Worm (Caenorhabditis elegans) whole organism, L1 larva: ENCODE data around the gene age-1.

Experiments used
- C04F5.9 ChIP-seq: sonication (generic microtip); optimal IDR thresholded peaks from 2 replicates; lab custom pipeline; 2016; ENCODE audit warnings: missing genetic modification characterization, missing compliant biosample characterization
- C34B4.2 ChIP-seq: sonication (generic microtip); optimal IDR thresholded peaks from 2 replicates; lab custom pipeline; 2017; ENCODE audit warnings: mild to moderate bottlenecking, missing genetic modification characterization, missing compliant biosample characterization
- F16B12.6 ChIP-seq: fragments of 150-350 bp; optimal IDR thresholded peaks from 2 replicates; lab custom pipeline; 2014; ENCODE audit warnings: missing biosample characterization, missing genetic modification characterization
- Y116A8C.19 ChIP-seq: sonication (generic microtip); optimal IDR thresholded peaks from 2 replicates; lab custom pipeline; 2016; ENCODE audit warnings: missing compliant biosample characterization, missing genetic modification characterization, borderline replicate concordance
- aha-1 ChIP-seq: fragments of 150-350 bp; optimal IDR thresholded peaks from 2 replicates; lab custom pipeline; 2014; ENCODE audit warnings: missing biosample characterization, missing genetic modification characterization
- blmp-1 ChIP-seq: fragments of 150-350 bp; optimal IDR thresholded peaks from 2 replicates; lab custom pipeline; 2014; ENCODE audit warnings: missing biosample characterization, missing genetic modification characterization
- ceh-63 ChIP-seq: fragments of 200-800 bp; sonication (Bioruptor generic); optimal IDR thresholded peaks from 2 replicates; lab custom pipeline; 2018; ENCODE audit warnings: mild to moderate bottlenecking, missing genetic modification characterization, missing compliant biosample characterization
- ceh-88 ChIP-seq: fragments of 200-800 bp; sonication (Bioruptor generic); IDR thresholded peaks from 2 replicates; pipeline ENCODE4 v1.3.6; 2022; ENCODE audit warnings: missing genetic modification characterization, missing compliant biosample characterization
- ceh-90 ChIP-seq: sonication (generic microtip); optimal IDR thresholded peaks from 2 replicates; lab custom pipeline; 2016; ENCODE audit warnings: missing genetic modification characterization, missing compliant biosample characterization
- ces-1 ChIP-seq: fragments of 150-350 bp; optimal IDR thresholded peaks from 2 replicates; lab custom pipeline; 2014; ENCODE audit warnings: missing biosample characterization, missing genetic modification reagents, missing genetic modification characterization
- dpl-1 ChIP-seq, 3 experiments: fragments of 150-350 bp in 2 of 3; sonication (generic microtip) in 1 of 3; optimal IDR thresholded peaks; 2 replicates each; lab custom pipeline; 2014 to 2017; ENCODE audit warnings: missing biosample characterization in 3 of 3, missing genetic modification characterization in 3 of 3, missing genetic modification reagents in 3 of 3
- dsc-1 ChIP-seq: sonication (generic microtip); optimal IDR thresholded peaks from 2 replicates; lab custom pipeline; 2016; ENCODE audit warnings: mild to moderate bottlenecking, missing genetic modification characterization, missing compliant biosample characterization
- efl-1 ChIP-seq, 4 experiments: fragments of 150-350 bp; optimal IDR thresholded peaks in 3 of 4; peaks in 1 of 4; 1 replicate in 1 of 4; 2 replicates in 3 of 4; lab custom pipeline; 2014; ENCODE audit warnings: missing biosample characterization in 2 of 4, missing genetic modification characterization in 2 of 4, missing genetic modification reagents in 2 of 4
- efl-3 ChIP-seq: fragments of 200-800 bp; sonication (Bioruptor generic); optimal IDR thresholded peaks from 2 replicates; lab custom pipeline; 2018; ENCODE audit warnings: mild to moderate bottlenecking, missing genetic modification characterization, missing compliant biosample characterization
- elt-2 ChIP-seq: sonication (generic microtip); optimal IDR thresholded peaks from 2 replicates; lab custom pipeline; 2016; ENCODE audit warnings: missing genetic modification characterization, mild to moderate bottlenecking, inconsistent platforms, missing compliant biosample characterization, missing genetic modification reagents
- elt-3 ChIP-seq, 6 experiments: fragments of 150-350 bp in 1 of 6; sonication (generic microtip); optimal IDR thresholded peaks; 2 replicates each; lab custom pipeline; 2017 to 2018; ENCODE audit warnings: missing biosample characterization in 6 of 6, missing genetic modification characterization in 6 of 6, inconsistent platforms in 1 of 6
- ets-5 ChIP-seq: fragments of 200-800 bp; sonication (Bioruptor generic); IDR thresholded peaks from 2 replicates; pipeline ENCODE4 v1.3.6; 2022; ENCODE audit warnings: missing genetic modification characterization, missing compliant biosample characterization
- fkh-10 ChIP-seq: sonication (generic microtip); optimal IDR thresholded peaks from 2 replicates; lab custom pipeline; 2017; ENCODE audit warnings: missing biosample characterization, missing genetic modification reagents, missing genetic modification characterization
- hlh-17 ChIP-seq: fragments of 200-800 bp; sonication (Bioruptor generic); optimal IDR thresholded peaks from 2 replicates; lab custom pipeline; 2018; ENCODE audit warnings: missing genetic modification characterization, mild to moderate bottlenecking, missing compliant biosample characterization, moderate library complexity, borderline replicate concordance
- lin-14 ChIP-seq: fragments of 200-800 bp; sonication (Bioruptor generic); optimal IDR thresholded peaks from 2 replicates; lab custom pipeline; 2018; ENCODE audit warnings: mild to moderate bottlenecking, missing genetic modification characterization, moderate library complexity, missing compliant biosample characterization
- lir-3 ChIP-seq: sonication (generic microtip); optimal IDR thresholded peaks from 2 replicates; lab custom pipeline; 2016; ENCODE audit warnings: mild to moderate bottlenecking, missing genetic modification characterization, moderate library complexity, missing compliant biosample characterization; ENCODE audit not compliant: poor library complexity
- lsy-2 ChIP-seq, 2 experiments: fragments of 150-350 bp; optimal IDR thresholded peaks; 2 replicates each; lab custom pipeline; 2014; ENCODE audit warnings: missing biosample characterization in 2 of 2, missing genetic modification characterization in 2 of 2
- mep-1 ChIP-seq: fragments of 150-350 bp; optimal IDR thresholded peaks from 2 replicates; lab custom pipeline; 2014; ENCODE audit warnings: missing biosample characterization, missing genetic modification characterization
- nhr-19 ChIP-seq: fragments of 200-800 bp; sonication (Bioruptor generic); conservative IDR thresholded peaks from 2 replicates; pipeline ENCODE4 v1.3.6; 2022; ENCODE audit warnings: missing genetic modification characterization, missing compliant biosample characterization
- nhr-20 ChIP-seq: sonication (generic microtip); optimal IDR thresholded peaks from 2 replicates; lab custom pipeline; 2016; ENCODE audit warnings: mild to moderate bottlenecking, missing genetic modification characterization, missing compliant biosample characterization
- nhr-47 ChIP-seq: sonication (generic microtip); optimal IDR thresholded peaks from 2 replicates; lab custom pipeline; 2016; ENCODE audit warnings: mild to moderate bottlenecking, missing genetic modification characterization, moderate library complexity, missing compliant biosample characterization
- nhr-71 ChIP-seq: sonication (generic microtip); optimal IDR thresholded peaks from 2 replicates; lab custom pipeline; 2016; ENCODE audit warnings: mild to moderate bottlenecking, missing genetic modification characterization, moderate library complexity, missing compliant biosample characterization
- nhr-76 ChIP-seq: sonication (generic microtip); optimal IDR thresholded peaks from 2 replicates; lab custom pipeline; 2017; ENCODE audit warnings: missing biosample characterization, missing genetic modification characterization
- nhr-77 ChIP-seq: fragments of 150-350 bp; optimal IDR thresholded peaks from 2 replicates; lab custom pipeline; 2014; ENCODE audit warnings: missing biosample characterization, missing genetic modification characterization
- nhr-85 ChIP-seq: sonication (generic microtip); peaks from one replicate; lab custom pipeline; 2016; ENCODE audit warnings: missing genetic modification characterization, inconsistent platforms, missing compliant biosample characterization
- nhr-90 ChIP-seq: sonication (generic microtip); optimal IDR thresholded peaks from 2 replicates; lab custom pipeline; 2016; ENCODE audit warnings: mild to moderate bottlenecking, missing genetic modification characterization, missing compliant biosample characterization; ENCODE audit not compliant: poor library complexity
- snu-23 ChIP-seq: sonication (generic microtip); optimal IDR thresholded peaks from 2 replicates; lab custom pipeline; 2016; ENCODE audit warnings: missing genetic modification characterization, missing compliant biosample characterization
- unc-62 ChIP-seq: fragments of 150-350 bp; optimal IDR thresholded peaks from 2 replicates; lab custom pipeline; 2014; ENCODE audit warnings: missing biosample characterization, missing genetic modification reagents, missing genetic modification characterization
- xbp-1 ChIP-seq: sonication (generic microtip); optimal IDR thresholded peaks from 2 replicates; lab custom pipeline; 2016; ENCODE audit warnings: missing genetic modification characterization, missing compliant biosample characterization
- zag-1 ChIP-seq: fragments of 150-350 bp; optimal IDR thresholded peaks from 2 replicates; lab custom pipeline; 2014; ENCODE audit warnings: missing biosample characterization, missing genetic modification characterization
- ztf-4 ChIP-seq: fragments of 150-350 bp; optimal IDR thresholded peaks from 2 replicates; lab custom pipeline; 2014; ENCODE audit warnings: missing biosample characterization, missing genetic modification characterization

age-1 gene

DNA sequence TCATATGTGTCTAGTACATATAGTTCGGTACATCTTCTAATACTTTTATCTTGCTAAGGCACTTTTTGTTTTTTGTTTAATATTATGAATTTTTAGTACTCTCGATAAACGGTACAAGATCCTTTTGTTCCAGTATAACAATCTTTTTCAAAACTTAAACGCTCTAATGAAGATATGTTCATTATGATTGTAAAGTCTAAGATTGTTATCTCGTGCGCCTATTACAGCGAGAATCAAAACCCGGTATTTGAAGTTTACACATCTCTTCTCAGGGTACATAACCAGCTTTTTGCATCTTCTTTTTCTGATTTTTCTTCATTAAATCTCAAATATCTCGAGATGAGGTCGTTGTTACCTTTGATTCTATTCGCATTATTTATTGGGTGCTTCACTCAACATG is 38.9 kb downstream of the age-1 start, which contains the start of gene B0334.13:
Gene B0334.13, plus strand, starts transcription at position 301 of the 400 bp plus-strand sequence.
- no peak for TF ChIP-seq nhr-71 (tag; lab: Kevin White, UChicago)
- no peak for TF ChIP-seq Y116A8C.19 (tag; lab: Kevin White, UChicago)
- no peak for TF ChIP-seq fkh-10
- TF ChIP-seq nhr-47 (tag; lab: Kevin White, UChicago): no peak
- TF ChIP-seq xbp-1: no peak
- no peak for TF ChIP-seq dsc-1 (tag; lab: Kevin White, UChicago)
- TF ChIP-seq F16B12.6: no peak
- no peak for TF ChIP-seq C34B4.2 (tag; lab: Kevin White, UChicago)
- no peak for TF ChIP-seq ces-1 (GFP tag; lab: Kevin White, UChicago)
- no peak for TF ChIP-seq nhr-19
- no peak for TF ChIP-seq efl-1 (optimal IDR thresholded peaks at IDR 0.05; lab: Kevin White, UChicago)
- no peak for TF ChIP-seq efl-1 (GFP tag; optimal IDR thresholded peaks at IDR 0.05 in 1 of 2; lab: Kevin White, UChicago)
- no peak for TF ChIP-seq ceh-90
- no peak for TF ChIP-seq nhr-90 (tag; lab: Kevin White, UChicago)
- TF ChIP-seq nhr-77 (tag; lab: Kevin White, UChicago): no peak
- TF ChIP-seq snu-23: no peak
- TF ChIP-seq nhr-20 (tag; lab: Kevin White, UChicago): no peak
- TF ChIP-seq zag-1 (tag; lab: Kevin White, UChicago): no peak
- no peak for TF ChIP-seq ztf-4 (tag; lab: Kevin White, UChicago)

DNA sequence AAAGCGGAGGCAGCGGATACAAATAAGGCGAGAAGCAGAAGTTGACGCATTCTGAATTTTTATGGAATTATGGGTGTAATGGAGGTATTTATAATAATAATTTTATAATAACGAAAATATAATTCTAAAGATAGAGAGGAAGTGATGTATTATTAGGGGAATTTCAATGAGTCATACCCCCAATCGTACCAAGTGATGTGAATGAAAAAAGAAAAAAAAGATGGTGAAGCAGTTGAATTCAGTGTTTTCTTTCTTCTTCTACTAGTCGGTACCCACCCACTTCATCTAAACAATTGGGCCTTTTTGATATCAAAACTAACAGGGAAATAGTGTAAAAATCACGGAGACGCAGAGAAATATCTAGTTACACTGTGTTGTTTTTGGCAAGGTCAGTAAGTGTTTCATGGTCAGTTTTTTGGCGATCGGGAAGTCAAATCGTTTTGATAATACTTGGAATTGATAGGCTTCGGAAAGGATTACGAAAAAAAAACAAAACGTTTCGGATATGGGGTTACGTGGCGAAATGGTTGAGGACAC is 40.1 kb downstream of the age-1 start, which contains the start of gene ttr-18:
Gene ttr-18, minus strand, starts transcription at position 51 of the 537 bp plus-strand sequence.
- TF ChIP-seq efl-3 (GFP tag; lab: Kevin White, UChicago) (no peak), C04F5.9 (no peak), Y116A8C.19 (tag; lab: Kevin White, UChicago) (no peak), elt-3 (tag; optimal IDR thresholded peaks at IDR 0.05; lab: Kevin White, UChicago) (peak in 1 of 6 experiments; percentile 40), blmp-1 (tag; lab: Kevin White, UChicago) (peak; percentile 9), ets-5 (GFP tag; lab: Robert Waterston, UW) (no peak), snu-23 (peak; percentile 39), nhr-76 (no peak), dpl-1 (GFP tag; optimal IDR thresholded peaks at IDR 0.05; lab: Kevin White, UChicago) (no peak), ceh-90 (no peak), zag-1 (tag; lab: Kevin White, UChicago) (no peak), lin-14 (GFP tag; lab: Kevin White, UChicago) (peak; percentile 58), aha-1 (tag; lab: Kevin White, UChicago) (no peak), nhr-85 (tag; lab: Kevin White, UChicago) (peak; percentile 77), hlh-17 (GFP tag; lab: Kevin White, UChicago) (no peak), nhr-20 (tag; lab: Kevin White, UChicago) (peak; percentile 28), ceh-88 (GFP tag; lab: Robert Waterston, UW) (no peak), ceh-63 (GFP tag; lab: Kevin White, UChicago) (no peak), lir-3 (tag; lab: Kevin White, UChicago) (no peak), nhr-90 (tag; lab: Kevin White, UChicago) (peak; percentile 16)

DNA sequence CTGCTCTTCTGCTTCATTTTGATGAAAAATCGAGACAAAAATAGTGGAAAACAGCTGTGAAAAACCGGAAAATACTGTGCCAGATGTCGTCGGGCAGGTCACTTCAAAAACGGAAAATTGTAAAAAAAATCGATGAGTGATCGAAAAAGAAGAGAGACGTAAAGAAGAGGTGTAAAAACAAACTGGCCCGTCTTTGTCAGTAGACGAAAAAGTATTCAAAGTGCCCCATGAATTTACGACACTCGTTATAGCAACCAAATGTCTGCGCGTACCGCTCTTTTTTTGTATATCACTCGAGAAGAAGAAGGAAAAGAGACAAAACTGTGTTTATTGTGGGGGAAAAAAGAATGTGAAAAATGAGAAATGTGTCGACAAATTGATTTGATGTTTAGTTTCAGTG is 41.7 kb downstream of the age-1 start, which contains the start of gene twk-5:
Gene twk-5, minus strand, starts transcription at position 101 of the 400 bp plus-strand sequence.
- no peak for TF ChIP-seq elt-2 (tag; lab: Kevin White, UChicago)
- peak; percentile 67 for TF ChIP-seq nhr-85 (tag; lab: Kevin White, UChicago)
- TF ChIP-seq mep-1: no peak
- TF ChIP-seq unc-62 (GFP tag; lab: Kevin White, UChicago): no peak
- peak; percentile 4 for TF ChIP-seq snu-23
- peak; percentile 17 for TF ChIP-seq lin-14 (GFP tag; lab: Kevin White, UChicago)
- peak in 1 of 2 experiments; percentile 7 for TF ChIP-seq lsy-2 (tag; optimal IDR thresholded peaks at IDR 0.05; lab: Kevin White, UChicago)
- TF ChIP-seq nhr-90 (tag; lab: Kevin White, UChicago): no peak
